Fruit fly (Drosophila melanogaster) whole organism, adult: Measurements from ENCODE around the gene CG31141.

Source experiments
- CG11617 ChIP-seq: fragments of 200-800 bp; sonication (Bioruptor generic); optimal IDR thresholded peaks from 2 replicates; lab custom pipeline; 2017; ENCODE audit warnings: mild to moderate bottlenecking, missing biosample characterization, missing genetic modification reagents, missing genetic modification characterization
- CG12768 ChIP-seq: fragments of 200-800 bp; sonication (Bioruptor generic); optimal IDR thresholded peaks from 2 replicates; lab custom pipeline; 2017; ENCODE audit warnings: missing biosample characterization, missing genetic modification characterization, mild to moderate bottlenecking, moderate library complexity, missing genetic modification reagents
- CG14711 ChIP-seq: fragments of 200-800 bp; sonication (Bioruptor generic); optimal IDR thresholded peaks from 2 replicates; lab custom pipeline; 2018; ENCODE audit warnings: missing biosample characterization, mild to moderate bottlenecking, missing genetic modification characterization, moderate library complexity
- CG1620 ChIP-seq: fragments of 200-800 bp; sonication (Bioruptor generic); optimal IDR thresholded peaks from 2 replicates; lab custom pipeline; 2016; ENCODE audit warnings: missing biosample characterization, missing genetic modification characterization
- CG33017 ChIP-seq: fragments of 200-800 bp; sonication (Bioruptor generic); optimal IDR thresholded peaks from 2 replicates; lab custom pipeline; 2018; ENCODE audit warnings: missing biosample characterization, mild to moderate bottlenecking, missing genetic modification characterization, moderate library complexity
- CG5204 ChIP-seq: fragments of 200-800 bp; sonication (Bioruptor generic); optimal IDR thresholded peaks from 2 replicates; lab custom pipeline; 2016; ENCODE audit warnings: missing biosample characterization, missing genetic modification characterization
- CG7045 ChIP-seq: fragments of 200-800 bp; sonication (Bioruptor generic); optimal IDR thresholded peaks from 2 replicates; lab custom pipeline; 2017; ENCODE audit warnings: missing biosample characterization, mild to moderate bottlenecking, missing genetic modification characterization
- CG7101 ChIP-seq: fragments of 200-800 bp; sonication (Bioruptor generic); optimal IDR thresholded peaks from 2 replicates; lab custom pipeline; 2018; ENCODE audit warnings: missing biosample characterization, mild to moderate bottlenecking, missing genetic modification characterization, moderate library complexity
- Clk ChIP-seq: fragments of 200-800 bp; sonication (Bioruptor generic); optimal IDR thresholded peaks from 2 replicates; lab custom pipeline; 2017; ENCODE audit warnings: missing biosample characterization, missing genetic modification characterization
- Crg-1 ChIP-seq: fragments of 200-800 bp; sonication (Bioruptor generic); optimal IDR thresholded peaks from 2 replicates; lab custom pipeline; 2016; ENCODE audit warnings: missing biosample characterization, missing genetic modification characterization
- Hr96 ChIP-seq: fragments of 200-800 bp; sonication (Bioruptor generic); optimal IDR thresholded peaks from 2 replicates; lab custom pipeline; 2016; ENCODE audit warnings: missing biosample characterization, missing genetic modification characterization
- Mnt ChIP-seq: fragments of 200-800 bp; sonication (Bioruptor generic); optimal IDR thresholded peaks from 2 replicates; lab custom pipeline; 2016; ENCODE audit warnings: missing biosample characterization, mild to moderate bottlenecking, missing genetic modification characterization
- bab1 ChIP-seq: fragments of 200-800 bp; sonication (Bioruptor generic); optimal IDR thresholded peaks from 3 replicates; lab custom pipeline; 2019; ENCODE audit warnings: missing biosample characterization, mild to moderate bottlenecking, missing genetic modification characterization, moderate library complexity
- cic ChIP-seq: fragments of 200-800 bp; sonication (Bioruptor generic); optimal IDR thresholded peaks from 2 replicates; lab custom pipeline; 2017; ENCODE audit warnings: missing biosample characterization, mild to moderate bottlenecking, missing genetic modification characterization, moderate library complexity
- cnc ChIP-seq, 2 experiments: fragments of >200 bp; optimal IDR thresholded peaks; 2 replicates each; lab custom pipeline; 2017
- kay ChIP-seq: fragments of 200-800 bp; sonication (Bioruptor generic); peaks from one replicate; lab custom pipeline; 2016; ENCODE audit warnings: missing biosample characterization, missing genetic modification characterization, borderline replicate concordance
- ovo ChIP-seq: fragments of 200-800 bp; sonication (Bioruptor generic); optimal IDR thresholded peaks from 2 replicates; lab custom pipeline; 2016; ENCODE audit warnings: missing biosample characterization, missing genetic modification characterization
- pad ChIP-seq: fragments of 200-800 bp; sonication (Bioruptor generic); optimal IDR thresholded peaks from 3 replicates; lab custom pipeline; 2017; ENCODE audit warnings: missing biosample characterization, missing genetic modification characterization, mild to moderate bottlenecking, moderate library complexity, missing genetic modification reagents
- tj ChIP-seq: fragments of 200-800 bp; sonication (Bioruptor generic); optimal IDR thresholded peaks from 3 replicates; lab custom pipeline; 2017; ENCODE audit warnings: missing biosample characterization, mild to moderate bottlenecking, missing genetic modification characterization, moderate library complexity
- toe ChIP-seq: fragments of 200-800 bp; sonication (Bioruptor generic); optimal IDR thresholded peaks from 2 replicates; lab custom pipeline; 2016; ENCODE audit warnings: missing biosample characterization, missing genetic modification characterization

Gene CG31141

DNA sequence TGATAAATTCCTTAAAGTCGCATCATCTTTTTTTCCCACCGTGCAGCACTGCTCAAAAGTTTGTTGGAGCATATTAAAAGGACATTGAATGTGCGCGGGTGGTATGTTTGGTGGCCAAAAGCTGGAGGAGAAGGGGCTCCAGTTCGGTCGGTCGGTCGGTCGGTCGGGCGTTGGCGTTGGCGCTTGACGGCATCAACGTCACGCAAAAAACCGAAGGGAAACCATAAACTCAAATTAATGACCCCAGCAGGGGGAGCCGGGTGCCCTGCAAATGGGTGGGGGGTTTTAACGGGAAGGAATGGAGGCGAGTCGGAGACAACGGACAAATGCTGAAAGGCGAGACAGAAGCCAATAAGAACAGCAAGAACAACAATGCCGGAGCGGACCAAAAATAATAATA, 10.8 kb upstream of the CG31141 start:
- no peak for TF ChIP-seq kay (GFP tag; lab: Kevin White, UChicago)
- TF ChIP-seq pad, result no peak
- no peak for TF ChIP-seq CG7045 (GFP tag; lab: Kevin White, UChicago)
- TF ChIP-seq CG33017 (tag; lab: Kevin White, UChicago), result no peak

DNA sequence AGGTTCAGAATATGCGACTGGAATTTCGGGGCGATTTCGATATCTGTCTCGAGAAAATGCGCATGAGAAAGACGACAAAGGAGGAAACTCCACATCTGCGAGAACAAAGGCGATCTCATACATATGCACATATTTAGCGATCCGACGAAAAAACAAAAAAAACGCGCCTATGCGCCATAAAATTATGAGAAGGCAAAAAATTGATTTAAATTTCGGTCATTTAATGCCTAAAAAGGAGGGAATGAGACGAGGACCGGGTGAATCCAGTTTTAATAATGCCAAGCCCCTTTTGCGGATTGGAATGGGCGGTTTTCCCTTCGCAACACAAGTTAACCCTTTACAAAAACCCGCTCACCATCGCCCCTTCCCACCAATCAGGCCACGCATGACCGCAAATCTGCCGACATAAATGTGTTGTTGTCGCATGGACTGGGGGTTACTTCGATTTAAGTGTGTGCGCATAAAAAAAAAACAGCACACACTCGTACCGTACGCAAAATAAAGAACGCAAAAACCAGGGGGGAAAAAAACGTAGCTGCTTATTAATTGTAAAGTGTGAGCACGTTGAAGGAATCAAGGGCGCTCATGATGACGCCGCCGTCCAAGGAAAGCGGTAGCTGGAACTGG, 8.6 kb upstream of the CG31141 start:
- TF ChIP-seq CG14711 (tag; lab: Kevin White, UChicago) (no peak), CG11617 (GFP tag; lab: Kevin White, UChicago) (no peak), cnc (optimal IDR thresholded peaks at IDR 0.05; lab: Kevin White, UChicago) (no peak), ovo (GFP tag; lab: Kevin White, UChicago) (no peak), CG1620 (GFP tag; lab: Kevin White, UChicago) (no peak), tj (GFP tag; lab: Kevin White, UChicago) (no peak), Hr96 (GFP tag; lab: Kevin White, UChicago) (no peak), CG7045 (GFP tag; lab: Kevin White, UChicago) (no peak), kay (GFP tag; lab: Kevin White, UChicago) (no peak), cic (GFP tag; lab: Kevin White, UChicago) (no peak), CG33017 (tag; lab: Kevin White, UChicago) (no peak), pad (no peak)

DNA sequence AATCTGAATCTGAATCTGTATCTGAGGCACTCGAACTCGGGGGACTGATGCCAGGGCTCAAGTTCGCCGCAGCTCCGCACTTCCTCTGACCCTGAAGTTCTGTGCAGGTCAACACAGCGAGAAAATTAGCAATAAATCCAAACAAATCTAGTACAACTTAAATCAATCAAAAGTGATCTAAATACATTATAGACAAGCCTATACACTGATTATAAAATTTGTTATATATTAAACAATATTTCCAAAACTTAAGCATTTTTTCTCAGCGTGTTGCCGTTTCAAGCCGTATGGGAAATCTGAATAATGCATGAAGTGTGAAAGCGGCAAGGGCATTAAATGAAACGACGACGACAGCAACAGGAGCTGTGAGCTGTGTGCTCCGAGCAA, 8.1 kb upstream of the CG31141 start:
- TF ChIP-seq CG14711 (tag; lab: Kevin White, UChicago) (peak; percentile 5), Hr96 (GFP tag; lab: Kevin White, UChicago) (no peak), Mnt (GFP tag; lab: Kevin White, UChicago) (no peak), CG33017 (tag; lab: Kevin White, UChicago) (no peak)

DNA sequence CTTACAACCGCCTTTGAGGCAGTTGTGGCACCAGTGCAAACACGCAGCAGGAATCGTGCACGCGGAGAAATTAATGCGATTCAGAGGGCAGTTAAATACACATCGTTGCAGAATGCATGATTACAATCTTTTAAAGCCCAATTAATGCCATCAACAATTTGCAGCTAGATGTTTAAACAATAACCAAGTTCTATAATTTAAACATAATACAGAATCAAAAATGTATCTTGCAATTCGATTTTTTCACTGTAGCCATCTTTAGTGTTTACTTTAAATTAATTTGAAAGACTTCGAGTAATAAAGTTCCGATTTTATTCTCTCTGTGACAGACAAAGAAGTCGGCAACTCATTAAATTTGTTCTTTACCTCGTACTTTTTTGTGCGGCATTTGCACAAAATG, 7.1 kb upstream of the CG31141 start:
- no peak for TF ChIP-seq CG1620 (GFP tag; lab: Kevin White, UChicago)

DNA sequence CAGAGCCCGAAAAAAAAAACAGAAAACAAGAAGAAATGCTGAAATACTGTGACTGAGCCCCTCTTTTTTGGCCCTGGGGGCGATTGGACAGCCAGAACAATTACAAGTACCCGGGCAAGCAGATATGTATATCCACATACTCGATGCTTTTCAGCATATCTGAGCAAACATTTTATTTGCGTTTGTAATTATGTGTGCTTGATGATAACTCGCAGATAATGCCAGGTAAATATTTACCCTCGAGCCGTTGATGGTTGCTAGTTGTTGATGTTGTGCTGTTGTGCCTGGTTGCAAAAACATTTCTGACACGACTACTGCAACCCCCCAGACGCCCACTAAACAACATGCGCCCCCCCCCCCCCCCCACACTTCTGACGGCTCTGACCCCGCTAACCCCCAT, 3.7 kb upstream of the CG31141 start:
- TF ChIP-seq ovo (GFP tag; lab: Kevin White, UChicago), result no peak
- TF ChIP-seq tj (GFP tag; lab: Kevin White, UChicago), result no peak
- TF ChIP-seq CG12768 (GFP tag; lab: Kevin White, UChicago), result no peak
- no peak for TF ChIP-seq Mnt (GFP tag; lab: Kevin White, UChicago)
- TF ChIP-seq Clk, result no peak
- TF ChIP-seq Hr96 (GFP tag; lab: Kevin White, UChicago), result no peak
- TF ChIP-seq pad, result no peak
- no peak for TF ChIP-seq CG5204 (GFP tag; lab: Kevin White, UChicago)
- TF ChIP-seq toe, result no peak
- no peak for TF ChIP-seq cic (GFP tag; lab: Kevin White, UChicago)
- TF ChIP-seq CG7045 (GFP tag; lab: Kevin White, UChicago), result no peak
- TF ChIP-seq kay (GFP tag; lab: Kevin White, UChicago), result no peak
- no peak for TF ChIP-seq CG7101 (tag; lab: Kevin White, UChicago)
- TF ChIP-seq Crg-1 (GFP tag; lab: Kevin White, UChicago), result no peak
- no peak for TF ChIP-seq bab1 (GFP tag; lab: Kevin White, UChicago)

DNA sequence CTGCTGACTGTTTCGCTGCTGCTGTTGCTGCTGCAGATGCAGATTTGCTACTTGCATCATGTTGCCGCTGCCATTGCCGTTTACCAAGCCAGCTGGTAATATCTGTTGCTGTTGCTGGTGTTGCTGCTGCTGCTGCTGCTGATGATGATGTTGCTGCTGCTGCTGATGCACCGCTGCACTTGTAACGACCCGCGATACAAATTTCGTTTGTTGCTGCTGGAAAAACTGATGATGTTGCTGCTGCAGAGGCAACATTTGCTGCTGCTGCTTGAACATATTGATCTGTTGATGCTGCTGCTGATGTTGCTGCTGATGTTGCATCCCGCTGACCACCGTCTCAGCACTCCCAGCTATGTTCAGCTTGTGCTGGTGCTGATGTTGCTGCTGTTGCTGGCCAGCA, 2.7 kb upstream of the CG31141 start:
- TF ChIP-seq Hr96 (GFP tag; lab: Kevin White, UChicago) (no peak), kay (GFP tag; lab: Kevin White, UChicago) (no peak), cnc (optimal IDR thresholded peaks at IDR 0.05; lab: Kevin White, UChicago) (no peak), CG5204 (GFP tag; lab: Kevin White, UChicago) (no peak), cic (GFP tag; lab: Kevin White, UChicago) (no peak), tj (GFP tag; lab: Kevin White, UChicago) (no peak), CG11617 (GFP tag; lab: Kevin White, UChicago) (no peak), CG14711 (tag; lab: Kevin White, UChicago) (no peak), CG12768 (GFP tag; lab: Kevin White, UChicago) (no peak), ovo (GFP tag; lab: Kevin White, UChicago) (no peak), Crg-1 (GFP tag; lab: Kevin White, UChicago) (no peak)

DNA sequence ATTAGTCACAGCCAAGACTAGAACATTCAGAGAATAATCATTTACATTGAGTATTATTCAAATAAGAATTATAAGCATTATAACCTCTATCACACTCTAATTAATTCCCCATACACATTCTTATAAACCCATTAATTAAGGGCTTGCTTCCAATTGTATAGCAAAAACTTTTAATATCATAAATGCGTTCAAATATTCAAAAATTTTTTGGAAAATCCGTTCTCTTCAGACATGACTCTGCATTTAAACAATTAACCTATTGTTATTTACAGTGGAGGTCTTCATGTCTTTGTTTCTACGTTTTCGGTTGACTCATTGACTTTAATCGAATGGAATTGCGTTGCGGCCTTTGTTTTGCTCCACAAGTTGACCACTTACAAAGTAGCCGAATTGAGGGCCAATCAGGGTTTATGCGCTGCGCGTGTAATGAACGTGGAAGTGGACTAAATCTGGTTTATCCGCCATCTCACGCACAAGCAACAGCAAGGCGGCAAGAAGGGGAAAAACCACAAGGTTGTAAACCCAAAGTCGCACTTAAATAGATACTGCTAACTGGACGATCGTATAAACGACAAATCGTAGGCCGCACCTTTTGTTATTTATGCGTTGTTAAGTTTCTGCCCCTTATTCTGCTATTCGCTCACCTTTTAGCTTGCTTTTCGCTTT, 2.1 kb upstream of the CG31141 start:
- TF ChIP-seq CG12768 (GFP tag; lab: Kevin White, UChicago), result peak; percentile 9
- TF ChIP-seq ovo (GFP tag; lab: Kevin White, UChicago), result no peak
- TF ChIP-seq Clk, result no peak
- no peak for TF ChIP-seq Hr96 (GFP tag; lab: Kevin White, UChicago)
- peak; percentile 43 for TF ChIP-seq CG14711 (tag; lab: Kevin White, UChicago)
- no peak for TF ChIP-seq CG1620 (GFP tag; lab: Kevin White, UChicago)
- TF ChIP-seq toe, result no peak
- peak; percentile 52 for TF ChIP-seq CG7101 (tag; lab: Kevin White, UChicago)
- no peak for TF ChIP-seq CG7045 (GFP tag; lab: Kevin White, UChicago)
- TF ChIP-seq CG11617 (GFP tag; lab: Kevin White, UChicago), result peak; percentile 39
- TF ChIP-seq Crg-1 (GFP tag; lab: Kevin White, UChicago), result no peak
- no peak for TF ChIP-seq kay (GFP tag; lab: Kevin White, UChicago)
- TF ChIP-seq CG33017 (tag; lab: Kevin White, UChicago), result peak; percentile 62
- peak; percentile 67 for TF ChIP-seq bab1 (GFP tag; lab: Kevin White, UChicago)
- no peak for TF ChIP-seq cnc (optimal IDR thresholded peaks at IDR 0.05; lab: Kevin White, UChicago)
